Worm (Caenorhabditis elegans) whole organism, L3 larva: ENCODE data around the gene C17B7.10.

Experiments used
- egl-27 ChIP-seq: sonication (generic microtip); optimal IDR thresholded peaks from 4 replicates; lab custom pipeline; 2017; ENCODE audit warnings: missing biosample characterization, missing genetic modification reagents, missing genetic modification characterization
- fkh-10 ChIP-seq: sonication (generic microtip); optimal IDR thresholded peaks from 2 replicates; lab custom pipeline; 2017; ENCODE audit warnings: missing biosample characterization, missing genetic modification reagents, missing genetic modification characterization
- mml-1 ChIP-seq: fragments of 150-350 bp; sonication (generic microtip); optimal IDR thresholded peaks from 3 replicates; lab custom pipeline; 2014; ENCODE audit warnings: missing biosample characterization, missing genetic modification characterization
- nhr-23 ChIP-seq: fragments of 150-350 bp; optimal IDR thresholded peaks from 2 replicates; lab custom pipeline; 2014; ENCODE audit warnings: missing biosample characterization, missing genetic modification reagents, missing genetic modification characterization
- nhr-237 ChIP-seq: fragments of 150-350 bp; optimal IDR thresholded peaks from 2 replicates; lab custom pipeline; 2014; ENCODE audit warnings: missing biosample characterization, missing genetic modification characterization
- sea-2 ChIP-seq: fragments of 150-350 bp; sonication (generic microtip); optimal IDR thresholded peaks from 4 replicates; lab custom pipeline; 2014; ENCODE audit warnings: missing biosample characterization, missing genetic modification reagents, missing genetic modification characterization
- snpc-4 ChIP-seq: fragments of 150-350 bp; optimal IDR thresholded peaks from 2 replicates; lab custom pipeline; 2014; ENCODE audit warnings: missing biosample characterization, missing genetic modification characterization
- zag-1 ChIP-seq: fragments of 150-350 bp; optimal IDR thresholded peaks from 2 replicates; lab custom pipeline; 2014; ENCODE audit warnings: missing biosample characterization, missing genetic modification characterization

ce11 chrV:3346434-3347019 is 4.7 kb upstream of the C17B7.10 start, which contains the start of gene fbxa-65:
- TF ChIP-seq zag-1 (no peak), nhr-237 (tag; lab: Kevin White, UChicago) (no peak), fkh-10 (GFP tag; lab: Kevin White, UChicago) (no peak), sea-2 (GFP tag; lab: Kevin White, UChicago) (no peak), mml-1 (no peak), snpc-4 (tag; lab: Kevin White, UChicago) (no peak), nhr-23 (tag; lab: Kevin White, UChicago) (no peak), egl-27 (no peak)
